Fruit fly (Drosophila melanogaster): ENCODE measurements around the gene PDZ-GEF.

The PDZ-GEF gene

dm6 chr2L:6350984-6351808, 27.6 kb downstream of the PDZ-GEF start, which contains the start of gene CG9498 (continued):
- peak; percentile 44; the same call in 1 of the 4 replicates for TF ChIP-seq Gug (GFP tag; IDR thresholded peaks at IDR 0.05)
- TF ChIP-seq ranshi (GFP tag; IDR thresholded peaks at IDR 0.05): peak; percentile 62; the same call in 1 of the 2 replicates
- no peak for TF ChIP-seq CG4707 (GFP tag; optimal IDR thresholded peaks at IDR 0.05)
- TF ChIP-seq usp (GFP tag; optimal IDR thresholded peaks at IDR 0.05): no peak
- peak; percentile 57; the same call in 1 of the 2 replicates for TF ChIP-seq CG32767 (GFP tag; IDR thresholded peaks at IDR 0.05)
- no peak for TF ChIP-seq Dip3 (GFP tag; optimal IDR thresholded peaks at IDR 0.05)
- peak; percentile 75 for TF ChIP-seq CG15514 (GFP tag; optimal IDR thresholded peaks at IDR 0.05)
- no peak for TF ChIP-seq CG12071 (GFP tag; optimal IDR thresholded peaks at IDR 0.05)
- TF ChIP-seq CG12744 (GFP tag; optimal IDR thresholded peaks at IDR 0.05): no peak
- no peak for TF ChIP-seq crol (GFP tag; IDR thresholded peaks at IDR 0.05)
- peak; percentile 18 for TF ChIP-seq pnt (GFP tag; optimal IDR thresholded peaks at IDR 0.05)
- TF ChIP-seq Chrac-16 (GFP tag; optimal IDR thresholded peaks at IDR 0.05): peak; percentile 33
- TF ChIP-seq gsb-n (tag; optimal IDR thresholded peaks at IDR 0.05): no peak
- peak; percentile 82 for TF ChIP-seq CG6689 (GFP tag; IDR thresholded peaks at IDR 0.05)
- no peak for TF ChIP-seq Lpt (GFP tag; optimal IDR thresholded peaks at IDR 0.05)
- TF ChIP-seq CG16779 (GFP tag; IDR thresholded peaks at IDR 0.05): peak; percentile 69; the same call in 1 of the 2 replicates
- peak; percentile 66 for TF ChIP-seq Rx (GFP tag; IDR thresholded peaks at IDR 0.05)
- no peak for TF ChIP-seq Dip2 (GFP tag; IDR thresholded peaks at IDR 0.05)
- TF ChIP-seq aop (GFP tag; IDR thresholded peaks at IDR 0.05): no peak
- no peak for TF ChIP-seq CG7745 (tag; optimal IDR thresholded peaks at IDR 0.05)
- no peak for TF ChIP-seq HLHmδ (GFP tag; optimal IDR thresholded peaks at IDR 0.05)
- no peak for TF ChIP-seq CG31365 (tag; optimal IDR thresholded peaks at IDR 0.05)
- no peak for TF ChIP-seq Bgb (GFP tag; IDR thresholded peaks at IDR 0.05; ENCODE audit: partially characterized antibody)
- peak; percentile 50 for TF ChIP-seq nau (GFP tag; optimal IDR thresholded peaks at IDR 0.05)
- TF ChIP-seq Mes4 (GFP tag; optimal IDR thresholded peaks at IDR 0.05): no peak
- TF ChIP-seq CG2889 (GFP tag; IDR thresholded peaks at IDR 0.05): peak; percentile 44; the same call in 1 of the 3 replicates
- TF ChIP-seq Mrtf (GFP tag; IDR thresholded peaks at IDR 0.05): no peak
- peak; percentile 69 for TF ChIP-seq CG7357 (GFP tag; IDR thresholded peaks at IDR 0.05)
- TF ChIP-seq Tbp (GFP tag; optimal IDR thresholded peaks at IDR 0.05): no peak
- no peak for TF ChIP-seq rib (GFP tag; IDR thresholded peaks at IDR 0.05)
- TF ChIP-seq CG16863 (GFP tag; optimal IDR thresholded peaks at IDR 0.05): no peak
- TF ChIP-seq CG13123 (GFP tag; optimal IDR thresholded peaks at IDR 0.05): no peak
- TF ChIP-seq slp2 (GFP tag; optimal IDR thresholded peaks at IDR 0.05): no peak
- peak; percentile 70 for TF ChIP-seq ATbp (GFP tag; optimal IDR thresholded peaks at IDR 0.05)
- TF ChIP-seq Sox102F (GFP tag; optimal IDR thresholded peaks at IDR 0.05): peak; percentile 69
- no peak for TF ChIP-seq CG6791 (GFP tag; IDR thresholded peaks at IDR 0.05; ENCODE audit: partially characterized antibody)
- peak; percentile 8 for TF ChIP-seq CG14710 (tag; optimal IDR thresholded peaks at IDR 0.05)
- TF ChIP-seq HmgZ (tag; optimal IDR thresholded peaks at IDR 0.05): peak; percentile 48
- peak; percentile 80 for TF ChIP-seq Asciz (GFP tag; optimal IDR thresholded peaks at IDR 0.05)
- peak; percentile 60 for TF ChIP-seq CG8388 (GFP tag; optimal IDR thresholded peaks at IDR 0.05)
- TF ChIP-seq CG1233 (GFP tag; optimal IDR thresholded peaks at IDR 0.05): peak; percentile 57
- TF ChIP-seq CG4854 (GFP tag; optimal IDR thresholded peaks at IDR 0.05): no peak
- TF ChIP-seq dmrt99B (tag; optimal IDR thresholded peaks at IDR 0.05): peak; percentile 93
- peak; percentile 92 for TF ChIP-seq Fer3 (tag; optimal IDR thresholded peaks at IDR 0.05)
- TF ChIP-seq Oli (tag; optimal IDR thresholded peaks at IDR 0.05): peak; percentile 79
- TF ChIP-seq CG11085 (GFP tag; IDR thresholded peaks at IDR 0.05): peak; percentile 85
- TF ChIP-seq Awh (GFP tag; IDR thresholded peaks at IDR 0.05): peak; percentile 72
- TF ChIP-seq ewg (GFP tag; optimal IDR thresholded peaks at IDR 0.05): peak; percentile 36
- peak; percentile 88 for TF ChIP-seq caup (GFP tag; optimal IDR thresholded peaks at IDR 0.05; ENCODE audit: severe bottlenecking)

Measured in whole organism, embryonic.